Worm (Caenorhabditis elegans) whole organism, L3 larva: ENCODE measurements around the gene T16A1.2.

Source experiments
- R02D3.7 ChIP-seq: fragments of 150-350 bp; optimal IDR thresholded peaks from 2 replicates; lab custom pipeline; 2014; ENCODE audit warnings: missing biosample characterization, missing genetic modification characterization
- ZK546.5 ChIP-seq: sonication (generic microtip); optimal IDR thresholded peaks from 2 replicates; lab custom pipeline; 2017; ENCODE audit warnings: missing biosample characterization, missing genetic modification characterization
- aly-2 ChIP-seq: fragments of 150-350 bp; optimal IDR thresholded peaks from 2 replicates; lab custom pipeline; 2014; ENCODE audit warnings: missing biosample characterization, missing genetic modification characterization
- ama-1 ChIP-seq: fragments of 150-350 bp; optimal IDR thresholded peaks from 2 replicates; lab custom pipeline; 2018
- ceh-16 ChIP-seq: sonication (generic microtip); optimal IDR thresholded peaks from 2 replicates; lab custom pipeline; 2017; ENCODE audit warnings: missing biosample characterization, missing genetic modification characterization
- ceh-28 ChIP-seq: fragments of 150-350 bp; optimal IDR thresholded peaks from 2 replicates; lab custom pipeline; 2014; ENCODE audit warnings: missing biosample characterization, missing genetic modification reagents, missing genetic modification characterization
- ceh-82 ChIP-seq: fragments of 150-350 bp; optimal IDR thresholded peaks from 2 replicates; lab custom pipeline; 2014; ENCODE audit warnings: missing biosample characterization, missing genetic modification characterization
- ceh-9 ChIP-seq: sonication (generic microtip); optimal IDR thresholded peaks from 2 replicates; lab custom pipeline; 2018; ENCODE audit warnings: missing biosample characterization, missing genetic modification characterization
- daf-12 ChIP-seq: fragments of 150-350 bp; optimal IDR thresholded peaks from 2 replicates; lab custom pipeline; 2014; ENCODE audit warnings: missing biosample characterization, missing genetic modification reagents, missing genetic modification characterization
- egl-27 ChIP-seq: sonication (generic microtip); optimal IDR thresholded peaks from 4 replicates; lab custom pipeline; 2017; ENCODE audit warnings: missing biosample characterization, missing genetic modification reagents, missing genetic modification characterization
- elt-2 ChIP-seq: sonication (generic microtip); optimal IDR thresholded peaks from 2 replicates; lab custom pipeline; 2016; ENCODE audit warnings: missing genetic modification reagents, mild to moderate bottlenecking, missing genetic modification characterization, missing compliant biosample characterization
- eor-1 ChIP-seq, 2 experiments: fragments of 150-350 bp; optimal IDR thresholded peaks; 2 replicates each; lab custom pipeline; 2014 to 2018; ENCODE audit warnings: missing biosample characterization in 2 of 2, missing genetic modification characterization in 2 of 2
- fkh-2 ChIP-seq: fragments of 150-350 bp; optimal IDR thresholded peaks from 2 replicates; lab custom pipeline; 2014; ENCODE audit warnings: missing biosample characterization, missing genetic modification reagents, missing genetic modification characterization
- hmg-11 ChIP-seq: sonication (generic microtip); optimal IDR thresholded peaks from 2 replicates; lab custom pipeline; 2016; ENCODE audit warnings: missing genetic modification characterization, missing compliant biosample characterization
- jun-1 ChIP-seq: fragments of 150-350 bp; optimal IDR thresholded peaks from 2 replicates; lab custom pipeline; 2014; ENCODE audit warnings: missing biosample characterization, missing genetic modification reagents, missing genetic modification characterization
- lin-39 ChIP-seq: fragments of 150-350 bp; optimal IDR thresholded peaks from 2 replicates; lab custom pipeline; 2018; ENCODE audit warnings: missing biosample characterization, missing genetic modification reagents, missing genetic modification characterization
- mml-1 ChIP-seq: fragments of 150-350 bp; sonication (generic microtip); optimal IDR thresholded peaks from 3 replicates; lab custom pipeline; 2014; ENCODE audit warnings: missing biosample characterization, missing genetic modification characterization
- nfya-1 ChIP-seq: sonication (generic microtip); optimal IDR thresholded peaks from 2 replicates; lab custom pipeline; 2017; ENCODE audit warnings: missing genetic modification characterization, mild to moderate bottlenecking, missing compliant biosample characterization, antibody characterized with exemption, moderate library complexity; ENCODE audit not compliant: insufficient read depth
- nhr-11 ChIP-seq: fragments of 150-350 bp; optimal IDR thresholded peaks from 2 replicates; lab custom pipeline; 2014; ENCODE audit warnings: missing biosample characterization, missing genetic modification characterization
- nhr-12 ChIP-seq: fragments of 150-350 bp; optimal IDR thresholded peaks from 2 replicates; lab custom pipeline; 2014; ENCODE audit warnings: missing biosample characterization, missing genetic modification characterization
- nhr-23 ChIP-seq: fragments of 150-350 bp; optimal IDR thresholded peaks from 2 replicates; lab custom pipeline; 2014; ENCODE audit warnings: missing biosample characterization, missing genetic modification reagents, missing genetic modification characterization
- nhr-25 ChIP-seq: sonication (generic microtip); optimal IDR thresholded peaks from 2 replicates; lab custom pipeline; 2017; ENCODE audit warnings: missing biosample characterization, missing genetic modification characterization
- nhr-28 ChIP-seq: fragments of 150-350 bp; optimal IDR thresholded peaks from 2 replicates; lab custom pipeline; 2014; ENCODE audit warnings: missing biosample characterization, missing genetic modification characterization
- nhr-67 ChIP-seq: fragments of 150-350 bp; optimal IDR thresholded peaks from 2 replicates; lab custom pipeline; 2014; ENCODE audit warnings: missing biosample characterization, missing genetic modification characterization
- nhr-76 ChIP-seq: fragments of 150-350 bp; sonication (generic microtip); optimal IDR thresholded peaks from 5 replicates; lab custom pipeline; 2014; ENCODE audit warnings: missing biosample characterization, missing genetic modification characterization
- nhr-77 ChIP-seq: fragments of 150-350 bp; optimal IDR thresholded peaks from 2 replicates; lab custom pipeline; 2014; ENCODE audit warnings: missing biosample characterization, missing genetic modification characterization
- pha-4 ChIP-seq: fragments of 150-350 bp; optimal IDR thresholded peaks from 2 replicates; lab custom pipeline; 2014; ENCODE audit warnings: missing biosample characterization, missing genetic modification reagents, missing genetic modification characterization
- sea-2 ChIP-seq: fragments of 150-350 bp; sonication (generic microtip); optimal IDR thresholded peaks from 4 replicates; lab custom pipeline; 2014; ENCODE audit warnings: missing biosample characterization, missing genetic modification reagents, missing genetic modification characterization
- skn-1 ChIP-seq: fragments of 150-350 bp; optimal IDR thresholded peaks from 2 replicates; lab custom pipeline; 2014; ENCODE audit warnings: missing biosample characterization, missing genetic modification characterization
- tbx-2 ChIP-seq: sonication (generic microtip); optimal IDR thresholded peaks from 2 replicates; lab custom pipeline; 2016; ENCODE audit warnings: mild to moderate bottlenecking, missing genetic modification characterization, missing compliant biosample characterization
- unc-62 ChIP-seq: fragments of 150-350 bp; sonication (generic microtip); optimal IDR thresholded peaks from 4 replicates; lab custom pipeline; 2014; ENCODE audit warnings: missing biosample characterization, missing genetic modification reagents, missing genetic modification characterization
- zag-1 ChIP-seq: fragments of 150-350 bp; optimal IDR thresholded peaks from 2 replicates; lab custom pipeline; 2014; ENCODE audit warnings: missing biosample characterization, missing genetic modification characterization
- ztf-4 ChIP-seq: fragments of 150-350 bp; optimal IDR thresholded peaks from 2 replicates; lab custom pipeline; 2014; ENCODE audit warnings: missing biosample characterization, missing genetic modification characterization

The T16A1.2 gene

ce11 chrII:2135604-2136003, 40.2 kb downstream of the T16A1.2 start, which contains the start of gene hpo-7:
Gene hpo-7, minus strand, starts transcription at chrII:2135704.
- no peak for TF ChIP-seq jun-1 (tag; lab: Kevin White, UChicago)
- TF ChIP-seq skn-1 (tag; lab: Kevin White, UChicago): no peak
- TF ChIP-seq mml-1 (tag; lab: Kevin White, UChicago): no peak
- TF ChIP-seq ama-1: no peak
- no peak for TF ChIP-seq nhr-77 (tag; lab: Kevin White, UChicago)
- no peak for TF ChIP-seq ceh-9 (tag; lab: Kevin White, UChicago)
- TF ChIP-seq nhr-23: no peak
- no peak for TF ChIP-seq nfya-1 (tag; lab: Kevin White, UChicago)
- TF ChIP-seq ZK546.5: no peak
- no peak for TF ChIP-seq ztf-4 (tag; lab: Kevin White, UChicago)
- no peak for TF ChIP-seq pha-4
- TF ChIP-seq aly-2 (tag; lab: Kevin White, UChicago): no peak
- no peak for TF ChIP-seq zag-1 (tag; lab: Kevin White, UChicago)
- no peak for TF ChIP-seq tbx-2 (tag; lab: Kevin White, UChicago)
- no peak for TF ChIP-seq sea-2 (GFP tag; lab: Kevin White, UChicago)
- no peak for TF ChIP-seq daf-12 (tag; lab: Kevin White, UChicago)
- no peak for TF ChIP-seq eor-1 (tag; optimal IDR thresholded peaks at IDR 0.05; lab: Kevin White, UChicago)
- no peak for TF ChIP-seq fkh-2
- TF ChIP-seq, all 47 proteins: peak for 0

DNA sequence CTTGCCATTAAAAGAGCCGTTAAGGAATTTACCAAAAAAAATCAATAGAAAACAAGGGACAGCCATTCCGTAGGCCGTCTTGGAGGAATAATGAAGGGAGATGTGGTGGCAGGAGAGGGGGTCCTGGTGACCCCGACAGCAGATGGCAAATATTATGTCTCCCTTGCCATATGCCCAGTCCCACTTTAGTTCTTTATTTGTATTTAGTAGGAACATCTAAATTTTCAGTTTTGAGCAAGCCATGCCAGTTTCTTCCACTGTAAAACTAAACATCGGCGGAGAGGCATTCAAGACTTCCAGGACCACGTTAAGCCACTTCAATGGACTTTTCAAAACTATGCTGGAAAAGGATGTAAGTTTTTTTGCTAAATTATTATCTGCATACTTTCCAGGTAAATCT, 41.8 kb downstream of the T16A1.2 start, which contains the start of gene C40A11.4:
C40A11.4 (plus strand) TSS at position 188 of the 400 bp plus-strand sequence.
- TF ChIP-seq R02D3.7 (tag; lab: Kevin White, UChicago): no peak
- TF ChIP-seq egl-27 (tag; lab: Kevin White, UChicago): no peak
- no peak for TF ChIP-seq ZK546.5
- TF ChIP-seq nhr-77 (tag; lab: Kevin White, UChicago): no peak
- TF ChIP-seq zag-1 (tag; lab: Kevin White, UChicago): no peak
- TF ChIP-seq sea-2 (GFP tag; lab: Kevin White, UChicago): no peak
- no peak for TF ChIP-seq ztf-4 (tag; lab: Kevin White, UChicago)
- TF ChIP-seq nhr-11 (tag; lab: Kevin White, UChicago): no peak
- no peak for TF ChIP-seq nhr-25 (tag; lab: Kevin White, UChicago)
- no peak for TF ChIP-seq pha-4
- no peak for TF ChIP-seq lin-39 (tag; lab: Kevin White, UChicago)

DNA sequence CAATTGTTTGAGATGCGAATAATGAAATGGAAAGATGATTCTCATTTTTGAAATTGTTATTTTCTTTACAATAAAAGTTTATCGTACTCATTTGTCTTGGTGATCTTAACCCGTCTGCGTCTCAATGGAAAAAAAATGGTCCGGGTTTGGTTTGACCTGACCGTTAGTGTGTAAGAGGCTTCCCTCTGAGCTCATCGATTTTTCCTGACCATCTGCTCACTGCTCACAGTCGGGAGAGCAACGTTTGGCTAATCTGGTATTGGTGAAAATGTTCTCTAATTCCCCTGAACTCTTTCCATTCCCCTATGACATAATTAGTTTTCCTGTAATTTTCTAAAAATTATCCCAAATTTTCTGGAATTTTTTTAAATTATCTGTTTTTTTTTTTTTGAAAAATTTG, 43.5 kb downstream of the T16A1.2 start:
- TF ChIP-seq hmg-11: no peak
- no peak for TF ChIP-seq ceh-16 (tag; lab: Kevin White, UChicago)
- TF ChIP-seq mml-1 (tag; lab: Kevin White, UChicago): no peak
- TF ChIP-seq, all 47 proteins: peak for 0

DNA sequence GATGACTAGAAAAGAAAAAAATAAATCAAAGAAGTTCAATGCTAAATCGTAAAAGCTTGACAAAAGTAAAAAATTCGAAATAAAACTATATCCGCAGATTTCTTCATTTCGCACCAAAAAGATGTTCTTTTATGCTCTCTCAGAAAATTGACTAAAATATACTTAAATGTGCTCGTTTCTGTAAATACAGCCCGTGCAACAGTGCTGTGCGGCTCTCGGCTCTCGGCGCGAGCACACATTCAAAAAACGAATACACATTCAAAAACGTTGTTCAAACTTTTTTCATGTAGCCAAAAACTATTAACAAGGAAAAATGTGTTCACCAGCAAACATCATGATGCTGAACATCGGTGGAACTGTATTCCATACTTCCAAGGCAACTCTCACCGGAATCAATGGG, 45.4 kb downstream of the T16A1.2 start, which contains the start of gene C40A11.3:
C40A11.3 (plus strand) TSS at position 301 of the 400 bp plus-strand sequence.
- TF ChIP-seq fkh-2: no peak
- no peak for TF ChIP-seq elt-2 (tag; lab: Kevin White, UChicago)

DNA sequence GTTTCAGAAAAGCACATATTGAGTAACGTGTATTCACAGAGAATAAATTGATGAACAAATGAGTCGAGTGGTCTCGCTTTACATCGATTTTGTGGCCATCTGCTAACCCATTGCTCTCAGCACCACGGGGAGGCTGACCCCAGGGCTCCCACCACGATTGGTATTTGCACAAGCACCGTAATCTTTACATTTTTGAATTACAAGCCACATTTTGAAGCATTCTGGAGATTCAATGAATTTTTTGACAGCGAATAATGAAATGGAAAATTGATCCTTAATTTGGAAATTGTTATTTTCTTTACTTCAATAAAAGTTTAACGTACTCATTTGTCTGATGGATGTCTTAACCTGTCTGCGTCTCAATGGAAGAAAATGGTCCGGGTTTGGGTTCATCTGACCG, 50.2 kb downstream of the T16A1.2 start, which contains the start of gene C40A11.6:
C40A11.6 (minus strand) TSS at position 101 of the 400 bp plus-strand sequence.
- TF ChIP-seq elt-2 (tag; lab: Kevin White, UChicago): no peak
- no peak for TF ChIP-seq ceh-28 (tag; lab: Kevin White, UChicago)
- no peak for TF ChIP-seq nhr-28 (tag; lab: Kevin White, UChicago)

- TF ChIP-seq ceh-28 (tag; lab: Kevin White, UChicago) (no peak), pha-4 (no peak), lin-39 (tag; lab: Kevin White, UChicago) (no peak), zag-1 (tag; lab: Kevin White, UChicago) (no peak), sea-2 (GFP tag; lab: Kevin White, UChicago) (no peak), skn-1 (tag; lab: Kevin White, UChicago) (no peak), ZK546.5 (no peak), nhr-25 (tag; lab: Kevin White, UChicago) (no peak), ama-1 (no peak), unc-62 (GFP tag; lab: Kevin White, UChicago) (no peak), nhr-67 (tag; lab: Kevin White, UChicago) (no peak), eor-1 (tag; optimal IDR thresholded peaks at IDR 0.05; lab: Kevin White, UChicago) (no peak), ceh-82 (tag; lab: Kevin White, UChicago) (no peak), ceh-16 (tag; lab: Kevin White, UChicago) (no peak), nhr-76 (tag; lab: Kevin White, UChicago) (no peak), daf-12 (tag; lab: Kevin White, UChicago) (no peak), nhr-12 (no peak), nhr-28 (tag; lab: Kevin White, UChicago) (no peak)
- TF ChIP-seq, all 47 proteins: peak for 0
Measured at ce11 chrII:2146900-2147375, 51.5 kb downstream of the T16A1.2 start, which contains the start of gene C40A11.2. Gene C40A11.2, plus strand, starts transcription at chrII:2146950.
